Worm (Caenorhabditis elegans) whole organism, L4 larva: Measurements from ENCODE around the gene nhr-76.

Experiments
- F37D6.2 ChIP-seq: sonication (generic microtip); optimal IDR thresholded peaks from 2 replicates; lab custom pipeline; 2016; ENCODE audit warnings: mild to moderate bottlenecking, missing genetic modification characterization, missing compliant biosample characterization
- R02D3.7 ChIP-seq: fragments of 150-350 bp; sonication (generic microtip); optimal IDR thresholded peaks from 3 replicates; lab custom pipeline; 2014; ENCODE audit warnings: missing biosample characterization, missing genetic modification characterization
- T26A8.4 ChIP-seq: fragments of 200-800 bp; sonication (Bioruptor generic); IDR thresholded peaks from 2 replicates; pipeline ENCODE4 v1.3.6; 2022; ENCODE audit warnings: missing genetic modification characterization, missing compliant biosample characterization
- Y48G9A.11 ChIP-seq: fragments of 200-800 bp; sonication (Bioruptor generic); IDR thresholded peaks from 2 replicates; pipeline ENCODE4 v1.3.6; 2022; ENCODE audit warnings: missing genetic modification reagents, missing genetic modification characterization, missing compliant biosample characterization
- Y5F2A.4 ChIP-seq: fragments of 200-800 bp; sonication (Bioruptor generic); optimal IDR thresholded peaks from 2 replicates; lab custom pipeline; 2018; ENCODE audit warnings: mild to moderate bottlenecking, missing genetic modification characterization, missing compliant biosample characterization
- aha-1 ChIP-seq: fragments of 150-350 bp; peaks from one replicate; lab custom pipeline; 2014; ENCODE audit warnings: missing biosample characterization, missing genetic modification characterization
- ama-1 ChIP-seq: fragments of 150-350 bp; optimal IDR thresholded peaks from 2 replicates; lab custom pipeline; 2014; ENCODE audit warnings: inconsistent platforms, mixed read lengths
- ceh-28 ChIP-seq: fragments of 150-350 bp; optimal IDR thresholded peaks from 2 replicates; lab custom pipeline; 2014; ENCODE audit warnings: missing biosample characterization, missing genetic modification reagents, missing genetic modification characterization
- ceh-32 ChIP-seq: sonication (generic microtip); optimal IDR thresholded peaks from 2 replicates; lab custom pipeline; 2016; ENCODE audit warnings: mild to moderate bottlenecking, missing genetic modification characterization, missing compliant biosample characterization; ENCODE audit not compliant: poor library complexity
- ceh-62 ChIP-seq: sonication (generic microtip); optimal IDR thresholded peaks from 2 replicates; lab custom pipeline; 2017; ENCODE audit warnings: missing biosample characterization, missing genetic modification characterization
- cey-2 ChIP-seq: sonication (generic microtip); optimal IDR thresholded peaks from 3 replicates; lab custom pipeline; 2017; ENCODE audit warnings: missing genetic modification characterization, mild to moderate bottlenecking, missing compliant biosample characterization, antibody characterized with exemption, borderline replicate concordance; ENCODE audit not compliant: insufficient read depth
- daf-12 ChIP-seq: fragments of 150-350 bp; optimal IDR thresholded peaks from 2 replicates; lab custom pipeline; 2014; ENCODE audit warnings: missing biosample characterization, missing genetic modification reagents, missing genetic modification characterization
- daf-16 ChIP-seq, 3 experiments: sonication (generic microtip); optimal IDR thresholded peaks; 2 replicates each; lab custom pipeline; 2016 to 2017; ENCODE audit warnings: missing genetic modification characterization in 3 of 3, missing genetic modification reagents in 3 of 3, mild to moderate bottlenecking in 2 of 3, missing compliant biosample characterization in 2 of 3, missing biosample characterization in 1 of 3, moderate library complexity in 1 of 3
- dmd-6 ChIP-seq: fragments of 200-800 bp; sonication (Bioruptor generic); IDR thresholded peaks from 2 replicates; pipeline ENCODE4 v1.3.6; 2022; ENCODE audit warnings: missing genetic modification reagents, missing genetic modification characterization, missing compliant biosample characterization
- dmd-8 ChIP-seq: fragments of 200-800 bp; sonication (Bioruptor generic); IDR thresholded peaks from 2 replicates; pipeline ENCODE4 v1.3.6; 2022; ENCODE audit warnings: missing genetic modification characterization, missing compliant biosample characterization
- duxl-1 ChIP-seq: sonication (generic microtip); optimal IDR thresholded peaks from 2 replicates; lab custom pipeline; 2016; ENCODE audit warnings: mild to moderate bottlenecking, missing genetic modification characterization, moderate library complexity, missing compliant biosample characterization; ENCODE audit not compliant: poor library complexity
- egl-27 ChIP-seq: sonication (generic microtip); optimal IDR thresholded peaks from 3 replicates; lab custom pipeline; 2017; ENCODE audit warnings: missing biosample characterization, missing genetic modification reagents, missing genetic modification characterization
- fkh-10 ChIP-seq: fragments of 150-350 bp; optimal IDR thresholded peaks from 2 replicates; lab custom pipeline; 2014; ENCODE audit warnings: missing biosample characterization, missing genetic modification reagents, missing genetic modification characterization
- fos-1 ChIP-seq: fragments of 150-350 bp; optimal IDR thresholded peaks from 2 replicates; lab custom pipeline; 2014; ENCODE audit warnings: missing biosample characterization, missing genetic modification characterization
- hlh-30 ChIP-seq: sonication (generic microtip); optimal IDR thresholded peaks from 2 replicates; lab custom pipeline; 2017; ENCODE audit warnings: antibody characterized with exemption, mild to moderate bottlenecking, missing genetic modification characterization, missing compliant biosample characterization; ENCODE audit not compliant: insufficient read depth
- hmg-1.1 ChIP-seq: fragments of 200-800 bp; sonication (Bioruptor generic); IDR thresholded peaks from 2 replicates; pipeline ENCODE4 v1.3.6; 2022; ENCODE audit warnings: missing genetic modification reagents, missing genetic modification characterization, missing compliant biosample characterization
- jun-1 ChIP-seq: fragments of 150-350 bp; optimal IDR thresholded peaks from 2 replicates; lab custom pipeline; 2014; ENCODE audit warnings: missing biosample characterization, missing genetic modification reagents, missing genetic modification characterization
- lin-1 ChIP-seq: fragments of 200-800 bp; sonication (Bioruptor generic); IDR thresholded peaks from 2 replicates; pipeline ENCODE4 v1.3.6; 2022; ENCODE audit warnings: missing genetic modification reagents, missing genetic modification characterization, missing compliant biosample characterization
- lin-13 ChIP-seq: fragments of 150-350 bp; optimal IDR thresholded peaks from 2 replicates; lab custom pipeline; 2014; ENCODE audit warnings: missing biosample characterization, missing genetic modification reagents, missing genetic modification characterization
- lin-38 ChIP-seq: fragments of 200-800 bp; sonication (Bioruptor generic); IDR thresholded peaks from 2 replicates; pipeline ENCODE4 v1.3.6; 2022; ENCODE audit warnings: missing genetic modification reagents, missing genetic modification characterization, missing compliant biosample characterization
- lin-39 ChIP-seq: fragments of 150-350 bp; optimal IDR thresholded peaks from 2 replicates; lab custom pipeline; 2014; ENCODE audit warnings: missing biosample characterization, missing genetic modification reagents, missing genetic modification characterization
- madf-5 ChIP-seq, 2 experiments: fragments of 200-800 bp; sonication (Bioruptor generic); IDR thresholded peaks; 2 replicates each; pipeline ENCODE4 v1.3.6; 2022; ENCODE audit warnings: missing compliant biosample characterization in 2 of 2, missing genetic modification characterization in 2 of 2
- mep-1 ChIP-seq: fragments of 150-350 bp; sonication (generic microtip); optimal IDR thresholded peaks from 3 replicates; lab custom pipeline; 2014; ENCODE audit warnings: missing biosample characterization, missing genetic modification characterization
- nhr-10 ChIP-seq: fragments of 150-350 bp; optimal IDR thresholded peaks from 2 replicates; lab custom pipeline; 2014; ENCODE audit warnings: missing biosample characterization, missing genetic modification characterization
- nhr-237 ChIP-seq: sonication (generic microtip); optimal IDR thresholded peaks from 2 replicates; lab custom pipeline; 2017; ENCODE audit warnings: missing biosample characterization, missing genetic modification characterization
- nhr-25 ChIP-seq: sonication (generic microtip); optimal IDR thresholded peaks from 2 replicates; lab custom pipeline; 2017; ENCODE audit warnings: missing genetic modification characterization, mild to moderate bottlenecking, missing compliant biosample characterization, antibody characterized with exemption, moderate library complexity, borderline replicate concordance; ENCODE audit not compliant: insufficient read depth
- nhr-41 ChIP-seq: fragments of 200-800 bp; sonication (Bioruptor generic); IDR thresholded peaks from 2 replicates; pipeline ENCODE4 v1.3.6; 2022; ENCODE audit warnings: missing genetic modification reagents, missing genetic modification characterization, missing compliant biosample characterization
- nhr-42 ChIP-seq: fragments of 200-800 bp; sonication (Bioruptor generic); IDR thresholded peaks from 2 replicates; pipeline ENCODE4 v1.3.6; 2022; ENCODE audit warnings: missing genetic modification characterization, missing compliant biosample characterization
- nhr-48 ChIP-seq: sonication (generic microtip); optimal IDR thresholded peaks from 2 replicates; lab custom pipeline; 2016; ENCODE audit warnings: mild to moderate bottlenecking, missing genetic modification characterization, missing compliant biosample characterization
- pqm-1 ChIP-seq: sonication (generic microtip); optimal IDR thresholded peaks from 2 replicates; lab custom pipeline; 2017; ENCODE audit warnings: missing biosample characterization, missing genetic modification characterization
- saeg-2 ChIP-seq: fragments of 200-800 bp; sonication (Bioruptor generic); IDR thresholded peaks from 2 replicates; pipeline ENCODE4 v1.3.6; 2022; ENCODE audit warnings: missing genetic modification reagents, missing genetic modification characterization, missing compliant biosample characterization
- sdz-12 ChIP-seq: fragments of 200-800 bp; sonication (Bioruptor generic); optimal IDR thresholded peaks from 2 replicates; lab custom pipeline; 2018; ENCODE audit warnings: mild to moderate bottlenecking, missing genetic modification characterization, missing compliant biosample characterization
- snpc-4 ChIP-seq: fragments of 150-350 bp; optimal IDR thresholded peaks from 2 replicates; lab custom pipeline; 2014; ENCODE audit warnings: missing biosample characterization, missing genetic modification characterization
- tag-97 ChIP-seq: fragments of 200-800 bp; sonication (Bioruptor generic); IDR thresholded peaks from 2 replicates; pipeline ENCODE4 v1.3.6; 2022; ENCODE audit warnings: missing genetic modification characterization, missing compliant biosample characterization
- unc-39 ChIP-seq: sonication (generic microtip); optimal IDR thresholded peaks from 2 replicates; lab custom pipeline; 2017; ENCODE audit warnings: missing biosample characterization, missing genetic modification characterization
- unc-62 ChIP-seq, 3 experiments: fragments of 150-350 bp in 1 of 3; sonication (generic microtip); optimal IDR thresholded peaks in 2 of 3; peaks in 1 of 3; 1 replicate in 1 of 3; 2 replicates in 2 of 3; lab custom pipeline; 2014 to 2017; ENCODE audit warnings: missing biosample characterization in 3 of 3, missing genetic modification characterization in 3 of 3, missing genetic modification reagents in 3 of 3, missing genotype in 1 of 3
- vab-7 ChIP-seq: fragments of 200-800 bp; sonication (Bioruptor generic); IDR thresholded peaks from 2 replicates; pipeline ENCODE4 v1.3.6; 2022; ENCODE audit warnings: missing genetic modification reagents, missing genetic modification characterization, missing compliant biosample characterization
- zfp-3 ChIP-seq: fragments of 200-800 bp; sonication (Bioruptor generic); conservative IDR thresholded peaks from 2 replicates; pipeline ENCODE4 v1.3.6; 2022; ENCODE audit warnings: missing genetic modification reagents, missing genetic modification characterization, missing compliant biosample characterization
- zip-11 ChIP-seq: fragments of 200-800 bp; sonication (Bioruptor generic); IDR thresholded peaks from 2 replicates; pipeline ENCODE4 v1.3.6; 2022; ENCODE audit warnings: missing genetic modification characterization, missing compliant biosample characterization
- ztf-11 ChIP-seq: fragments of 150-350 bp; optimal IDR thresholded peaks from 2 replicates; lab custom pipeline; 2014; ENCODE audit warnings: missing biosample characterization, missing genetic modification characterization

The nhr-76 gene

DNA sequence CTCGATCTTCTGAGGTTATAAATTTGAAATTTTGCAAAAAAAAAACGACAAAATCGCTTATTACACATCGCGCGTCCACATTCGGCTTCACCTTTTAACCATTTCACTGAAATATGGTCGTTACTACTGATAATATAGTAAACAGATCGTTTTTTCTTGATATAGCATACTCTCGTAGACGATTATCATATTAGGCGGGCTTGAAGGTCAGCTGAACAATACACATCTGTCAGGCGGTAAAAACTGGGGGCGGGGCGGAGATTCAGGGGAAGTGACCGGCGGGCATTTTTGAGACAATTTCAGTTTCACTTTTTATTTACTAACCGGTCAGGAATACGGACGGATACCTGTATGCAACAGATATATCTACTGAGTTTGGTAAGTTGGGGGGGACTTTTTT lies 12.1 kb upstream of the nhr-76 start, which contains the start of gene C18H7.1:
Gene C18H7.1, plus strand, starts transcription at position 301 of the 400 bp plus-strand sequence.
- TF ChIP-seq vab-7 (GFP tag; lab: Robert Waterston, UW) (no peak), tag-97 (GFP tag; lab: Robert Waterston, UW) (no peak), madf-5 (GFP tag; IDR thresholded peaks at IDR 0.05; lab: Robert Waterston, UW) (no peak), saeg-2 (GFP tag; lab: Robert Waterston, UW) (no peak), hlh-30 (no peak), Y48G9A.11 (GFP tag; lab: Robert Waterston, UW) (no peak), fos-1 (tag; lab: Kevin White, UChicago) (no peak), lin-39 (tag; lab: Kevin White, UChicago) (no peak), ceh-28 (no peak), fkh-10 (GFP tag; lab: Kevin White, UChicago) (no peak), sdz-12 (GFP tag; lab: Kevin White, UChicago) (no peak), T26A8.4 (no peak), R02D3.7 (tag; lab: Kevin White, UChicago) (no peak), mep-1 (tag; lab: Kevin White, UChicago) (no peak), pqm-1 (tag; lab: Kevin White, UChicago) (no peak), daf-12 (tag; lab: Kevin White, UChicago) (no peak)

DNA sequence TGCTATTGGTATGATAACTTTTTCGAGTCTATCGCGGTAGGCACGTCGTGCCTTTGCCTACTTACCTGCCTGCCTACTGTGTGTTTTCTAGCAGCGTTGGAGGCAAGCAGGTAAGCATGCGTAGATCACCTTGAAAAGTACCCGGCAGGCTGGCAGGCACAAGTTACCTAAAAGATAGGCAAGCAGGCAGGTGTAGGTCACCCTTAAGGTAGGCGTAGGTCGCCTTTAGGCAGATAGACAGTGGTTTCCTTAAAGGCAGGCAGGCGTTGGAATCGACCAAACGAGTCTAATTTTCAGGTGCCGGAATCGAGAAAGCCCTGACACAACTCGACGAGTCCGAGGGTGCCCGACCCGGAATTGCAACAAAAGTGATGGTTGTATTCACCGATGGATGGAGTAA lies 7.6 kb upstream of the nhr-76 start:
- TF ChIP-seq fos-1 (tag; lab: Kevin White, UChicago) (no peak), unc-62 (GFP tag; optimal IDR thresholded peaks at IDR 0.05 in 1 of 2; lab: Kevin White, UChicago) (peak in 1 of 2 experiments; percentile 67), unc-62 (tag; optimal IDR thresholded peaks at IDR 0.05; lab: Kevin White, UChicago) (no peak), ceh-62 (tag; lab: Kevin White, UChicago) (no peak)
- TF ChIP-seq, all 104 proteins: peak for 1

DNA sequence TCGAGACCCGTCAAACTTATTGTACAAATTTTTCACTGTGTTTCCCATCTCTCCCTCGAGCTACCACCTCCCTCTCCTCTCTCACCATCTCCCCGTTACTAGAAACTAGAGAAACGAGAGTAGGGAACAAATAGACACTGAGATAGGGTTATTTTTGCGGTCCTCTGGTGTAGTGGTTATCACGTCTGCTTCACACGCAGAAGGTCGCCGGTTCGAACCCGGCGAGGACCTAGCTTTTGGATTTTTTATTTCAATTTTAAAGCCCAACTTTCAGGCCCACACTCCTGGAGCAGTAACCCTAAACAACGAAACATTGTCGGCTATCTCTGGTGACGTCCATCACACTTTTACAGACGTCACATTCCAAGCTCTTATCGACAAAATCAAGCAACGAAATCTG lies 7.0 kb upstream of the nhr-76 start:
- TF ChIP-seq nhr-25 (tag; lab: Kevin White, UChicago) (no peak), nhr-42 (peak; percentile 78; the same call in 1 of the 2 replicates), ama-1 (lab: Kevin White, UChicago) (no peak), duxl-1 (tag; lab: Kevin White, UChicago) (peak; percentile 46), snpc-4 (tag; lab: Kevin White, UChicago) (no peak), nhr-41 (GFP tag; lab: Robert Waterston, UW) (no peak), lin-13 (GFP tag; lab: Kevin White, UChicago) (no peak), zfp-3 (0 out of 2 replicates have a peak, but pooled peaks have one; percentile 37), aha-1 (tag; lab: Kevin White, UChicago) (peak; percentile 96), dmd-6 (GFP tag; lab: Robert Waterston, UW) (peak; percentile 61), unc-62 (GFP tag; optimal IDR thresholded peaks at IDR 0.05 in 1 of 2; lab: Kevin White, UChicago) (peak in 1 of 2 experiments; percentile 55), unc-62 (tag; optimal IDR thresholded peaks at IDR 0.05; lab: Kevin White, UChicago) (no peak), jun-1 (peak; percentile 55), cey-2 (tag; lab: Kevin White, UChicago) (no peak), ztf-11 (tag; lab: Kevin White, UChicago) (no peak), F37D6.2 (tag; lab: Kevin White, UChicago) (no peak), ceh-32 (no peak), dmd-8 (GFP tag; lab: Robert Waterston, UW) (peak; percentile 90), tag-97 (GFP tag; lab: Robert Waterston, UW) (no peak), unc-39 (tag; lab: Kevin White, UChicago) (no peak), zip-11 (GFP tag; lab: Robert Waterston, UW) (no peak), saeg-2 (GFP tag; lab: Robert Waterston, UW) (no peak), egl-27 (tag; lab: Kevin White, UChicago) (peak; percentile 8), sdz-12 (GFP tag; lab: Kevin White, UChicago) (no peak), nhr-237 (tag; lab: Kevin White, UChicago) (no peak), fkh-10 (GFP tag; lab: Kevin White, UChicago) (no peak), vab-7 (GFP tag; lab: Robert Waterston, UW) (peak; percentile 65; the same call in 1 of the 2 replicates), ceh-62 (tag; lab: Kevin White, UChicago) (no peak), nhr-10 (tag; lab: Kevin White, UChicago) (no peak), lin-38 (GFP tag; lab: Robert Waterston, UW) (no peak), hmg-1.1 (peak; percentile 91), lin-1 (GFP tag; lab: Robert Waterston, UW) (peak; percentile 60; the same call in 1 of the 2 replicates), daf-16 (GFP tag; optimal IDR thresholded peaks at IDR 0.05; lab: Kevin White, UChicago) (peak; percentile 27 to 63), daf-16 (tag; optimal IDR thresholded peaks at IDR 0.05; lab: Kevin White, UChicago) (peak; percentile 38), nhr-48 (tag; lab: Kevin White, UChicago) (peak; percentile 21), Y5F2A.4 (GFP tag; lab: Kevin White, UChicago) (no peak)
